Worm (Caenorhabditis elegans): Measurements from ENCODE around the gene ttc-36.
"Not testable (repeated sequence)": the region's sequence is repeated elsewhere in the genome, so short reads cannot be mapped to it uniquely, and the experiment has no call there.

Gene ttc-36

ce11 chrII:10006266-10006665, 23.7 kb upstream of the ttc-36 start, which contains the start of gene ZK892.4:
Gene ZK892.4, plus strand, starts transcription at chrII:10006566.
- not testable (repeated sequence) for TF ChIP-seq spr-1 (tag; optimal IDR thresholded peaks at IDR 0.05); dpl-1 (GFP tag; optimal IDR thresholded peaks at IDR 0.05); lin-13 (GFP tag; optimal IDR thresholded peaks at IDR 0.05)

DNA sequence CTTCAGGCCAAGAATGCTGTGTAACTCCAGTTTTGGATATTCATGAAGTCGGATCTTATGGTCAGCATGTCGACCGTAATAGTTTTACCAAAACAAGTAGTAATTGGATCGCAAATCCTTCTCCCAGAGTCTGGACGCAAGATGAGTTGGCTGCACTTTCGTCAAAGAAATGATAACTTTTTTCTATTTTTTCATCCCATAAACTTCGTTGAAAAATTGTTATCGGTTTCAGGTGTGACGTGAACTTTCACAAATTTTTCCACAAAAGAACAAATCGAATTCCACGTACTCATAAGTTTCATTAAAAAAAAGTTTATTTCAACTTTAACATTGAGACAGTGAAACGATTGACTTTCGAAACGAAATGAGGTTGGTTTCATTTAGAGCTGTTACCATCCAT, 22.1 kb upstream of the ttc-36 start, which contains the start of gene ZK892.5:
Gene ZK892.5, plus strand, starts transcription at position 301 of the 400 bp plus-strand sequence.
- no peak for TF ChIP-seq zfp-2 (tag; optimal IDR thresholded peaks at IDR 0.05)
- no peak for TF ChIP-seq snpc-1.2 (GFP tag; IDR thresholded peaks at IDR 0.05)
- no peak for TF ChIP-seq unc-130 (GFP tag; optimal IDR thresholded peaks at IDR 0.05)
- TF ChIP-seq Y5F2A.4 (GFP tag; optimal IDR thresholded peaks at IDR 0.05) = no peak
- TF ChIP-seq lir-3 (tag; optimal IDR thresholded peaks at IDR 0.05) = no peak
- no peak for TF ChIP-seq lin-29 (GFP tag; IDR thresholded peaks at IDR 0.05)
- TF ChIP-seq Y75B8A.6 (GFP tag; IDR thresholded peaks at IDR 0.05) = no peak

DNA sequence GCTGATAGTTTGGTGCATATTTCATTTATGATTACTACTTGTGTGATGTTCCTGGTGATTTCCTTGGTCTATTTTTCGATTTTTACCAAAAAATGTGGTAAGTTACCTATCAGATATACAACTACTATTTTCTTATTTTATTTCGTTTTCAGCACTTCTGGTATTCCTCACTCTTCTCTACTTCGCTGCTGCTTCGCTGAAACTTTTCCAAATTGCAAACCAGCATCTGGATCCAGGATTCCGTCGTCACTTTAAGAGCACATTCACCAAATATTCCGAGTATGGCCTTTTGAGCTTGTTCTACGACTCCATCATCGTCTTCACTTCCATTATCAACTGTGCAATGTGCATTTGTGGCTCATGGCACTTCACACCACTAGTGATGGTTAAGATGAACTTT, 21.4 kb upstream of the ttc-36 start:
- TF ChIP-seq nhr-48 (tag; optimal IDR thresholded peaks at IDR 0.05) = no peak
- peak; percentile 94 for TF ChIP-seq aha-1 (tag)

ce11 chrII:10010914-10011313, 19.1 kb upstream of the ttc-36 start:
- no peak for TF ChIP-seq nhr-76 (tag; optimal IDR thresholded peaks at IDR 0.05)
- no peak for TF ChIP-seq egl-43 (GFP tag; IDR thresholded peaks at IDR 0.05)
- TF ChIP-seq lin-38 (GFP tag; IDR thresholded peaks at IDR 0.05) = no peak
- no peak for TF ChIP-seq php-3 (GFP tag; IDR thresholded peaks at IDR 0.05)
- TF ChIP-seq nhr-102 (tag; optimal IDR thresholded peaks at IDR 0.05) = no peak
- no peak for TF ChIP-seq daf-8 (GFP tag; IDR thresholded peaks at IDR 0.05)
- TF ChIP-seq aha-1 (tag) = peak; percentile 88
- no peak for TF ChIP-seq dmd-6 (GFP tag; IDR thresholded peaks at IDR 0.05)

DNA sequence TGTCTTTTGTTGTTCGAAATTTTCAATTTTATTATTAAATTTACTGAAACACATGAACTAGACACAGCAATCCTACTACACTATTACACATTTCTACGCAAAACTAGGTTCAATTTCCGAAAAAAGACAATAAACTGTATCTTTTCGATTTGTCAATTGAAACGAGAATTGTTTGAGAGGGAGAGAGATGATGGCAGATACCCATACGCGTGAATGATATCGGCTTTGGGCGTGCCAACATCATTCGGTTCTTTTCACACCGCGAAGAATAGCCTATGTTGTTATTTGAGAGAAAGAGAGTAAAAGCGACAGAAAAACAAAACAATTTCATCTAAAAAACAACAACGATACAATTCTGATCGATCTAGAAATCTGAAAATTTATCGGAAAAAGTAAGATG, 18.3 kb upstream of the ttc-36 start:
- TF ChIP-seq hlh-30 (tag; optimal IDR thresholded peaks at IDR 0.05; ENCODE audit: insufficient read depth) (no peak), unc-62 (GFP tag; optimal IDR thresholded peaks at IDR 0.05 in 1 of 2) (peak in 1 of 2 experiments; percentile 78), unc-62 (tag; optimal IDR thresholded peaks at IDR 0.05) (no peak), egl-43 (GFP tag; IDR thresholded peaks at IDR 0.05) (no peak), nhr-28 (tag; optimal IDR thresholded peaks at IDR 0.05) (peak; percentile 2), vab-7 (GFP tag; IDR thresholded peaks at IDR 0.05) (no peak), ceh-44 (GFP tag; IDR thresholded peaks at IDR 0.05) (no peak), hif-1 (tag; optimal IDR thresholded peaks at IDR 0.05) (no peak), dve-1 (tag; optimal IDR thresholded peaks at IDR 0.05; ENCODE audit: insufficient read depth) (peak; percentile 28), ceh-32 (tag; optimal IDR thresholded peaks at IDR 0.05; ENCODE audit: poor library complexity) (no peak), T26A8.4 (GFP tag; IDR thresholded peaks at IDR 0.05) (no peak), ZK546.5 (tag; optimal IDR thresholded peaks at IDR 0.05) (no peak), gei-8 (GFP tag; optimal IDR thresholded peaks at IDR 0.05) (no peak), dmd-6 (GFP tag; IDR thresholded peaks at IDR 0.05) (peak; percentile 16; the same call in 1 of the 2 replicates), unc-130 (GFP tag; optimal IDR thresholded peaks at IDR 0.05) (no peak), ZK337.2 (GFP tag; IDR thresholded peaks at IDR 0.05) (no peak), snpc-1.2 (GFP tag; IDR thresholded peaks at IDR 0.05) (no peak), mxl-3 (GFP tag; optimal IDR thresholded peaks at IDR 0.05) (peak; percentile 29), ctbp-1 (GFP tag; IDR thresholded peaks at IDR 0.05) (no peak), zip-2 (tag; optimal IDR thresholded peaks at IDR 0.05) (no peak)

Measured in whole organism, L4 larva.